Worm (Caenorhabditis elegans) whole organism, L2 larva: ENCODE results near the gene sra-1.

Experiments used
- ceh-82 ChIP-seq: fragments of 150-350 bp; optimal IDR thresholded peaks from 2 replicates; lab custom pipeline; 2014; ENCODE audit warnings: missing biosample characterization, missing genetic modification characterization
- nhr-25 ChIP-seq: fragments of 150-350 bp; sonication (generic microtip); optimal IDR thresholded peaks from 3 replicates; lab custom pipeline; 2014; ENCODE audit warnings: missing biosample characterization, missing genetic modification characterization
- nhr-77 ChIP-seq: fragments of 150-350 bp; optimal IDR thresholded peaks from 2 replicates; lab custom pipeline; 2014; ENCODE audit warnings: missing biosample characterization, missing genetic modification characterization
- snpc-4 ChIP-seq: fragments of 150-350 bp; optimal IDR thresholded peaks from 2 replicates; lab custom pipeline; 2014; ENCODE audit warnings: missing biosample characterization, missing genetic modification characterization
- unc-39 ChIP-seq: fragments of 150-350 bp; optimal IDR thresholded peaks from 2 replicates; lab custom pipeline; 2014; ENCODE audit warnings: missing biosample characterization, missing genetic modification characterization
- ztf-4 ChIP-seq: fragments of 150-350 bp; optimal IDR thresholded peaks from 2 replicates; lab custom pipeline; 2014; ENCODE audit warnings: missing biosample characterization, missing genetic modification characterization

ce11 chrII:9487337-9487950, 34.0 kb downstream of the sra-1 start, which contains the start of gene T19H5.4:
- TF ChIP-seq nhr-25 (tag; lab: Kevin White, UChicago) (peak; percentile 57), unc-39 (tag; lab: Kevin White, UChicago) (no peak), ceh-82 (tag; lab: Kevin White, UChicago) (no peak), ztf-4 (tag; lab: Kevin White, UChicago) (peak; percentile 24), snpc-4 (tag; lab: Kevin White, UChicago) (no peak), nhr-77 (tag; lab: Kevin White, UChicago) (no peak)
